Fruit fly (Drosophila melanogaster) whole organism, wandering third instar larva: ENCODE results near the gene Osi5.
A peak's percentile ranks its signal among the peaks of the same experiment; 100 is the strongest.

ENCODE experiments used
- CG32264 ChIP-seq: fragments of 200-800 bp; sonication (Bioruptor generic); optimal IDR thresholded peaks from 2 replicates; lab custom pipeline; 2016; ENCODE audit warnings: missing biosample characterization, missing genetic modification characterization
- CG9705 ChIP-seq: fragments of 200-800 bp; sonication (Bioruptor generic); optimal IDR thresholded peaks from 2 replicates; lab custom pipeline; 2018; ENCODE audit warnings: missing biosample characterization, mild to moderate bottlenecking, missing genetic modification characterization
- CrebA ChIP-seq: fragments of 200-800 bp; sonication (Bioruptor generic); optimal IDR thresholded peaks from 2 replicates; lab custom pipeline; 2016; ENCODE audit warnings: missing biosample characterization, mild to moderate bottlenecking, missing genetic modification characterization, borderline replicate concordance
- Dif ChIP-seq: fragments of 200-275, 200-300 bp; sonication (Bioruptor generic); optimal IDR thresholded peaks from 2 replicates; lab custom pipeline; 2018; ENCODE audit warnings: missing biosample characterization, missing genetic modification characterization; ENCODE audit not compliant: partially characterized antibody
- GATAd ChIP-seq: sonication (Bioruptor generic); optimal IDR thresholded peaks from 2 replicates; lab custom pipeline; 2016; ENCODE audit warnings: missing biosample characterization, missing genetic modification characterization
- HLH106 ChIP-seq: fragments of 200-800 bp; optimal IDR thresholded peaks from 3 replicates; lab custom pipeline; 2019; ENCODE audit warnings: missing biosample characterization, mild to moderate bottlenecking, missing genetic modification characterization, moderate library complexity
- Hnf4 ChIP-seq: fragments of 200-800 bp; sonication (Bioruptor generic); optimal IDR thresholded peaks from 2 replicates; lab custom pipeline; 2016; ENCODE audit warnings: missing biosample characterization, mild to moderate bottlenecking, missing genetic modification characterization
- Hr78 ChIP-seq: fragments of >200 bp; optimal IDR thresholded peaks from 2 replicates; lab custom pipeline; 2017; ENCODE audit warnings: missing biosample characterization, missing genetic modification characterization
- Hr83 ChIP-seq: fragments of 200-300 bp; sonication (Bioruptor generic); optimal IDR thresholded peaks from 2 replicates; lab custom pipeline; 2016; ENCODE audit warnings: missing biosample characterization, mild to moderate bottlenecking, missing genetic modification characterization, moderate library complexity; ENCODE audit not compliant: poor library complexity, severe bottlenecking
- Jra ChIP-seq: sonication (Bioruptor generic); optimal IDR thresholded peaks from 2 replicates; lab custom pipeline; 2016; ENCODE audit warnings: missing biosample characterization, missing genetic modification characterization
- Mio ChIP-seq: sonication (Bioruptor generic); optimal IDR thresholded peaks from 2 replicates; lab custom pipeline; 2016; ENCODE audit warnings: missing biosample characterization, missing genetic modification characterization
- Myc ChIP-seq: fragments of >200 bp; optimal IDR thresholded peaks from 2 replicates; lab custom pipeline; 2017
- N ChIP-seq: fragments of >200 bp; optimal IDR thresholded peaks from 2 replicates; lab custom pipeline; 2018; ENCODE audit warnings: missing biosample characterization, missing external identifiers, missing genetic modification characterization
- OdsH ChIP-seq: fragments of 200-800 bp; sonication (Bioruptor generic); optimal IDR thresholded peaks from 2 replicates; lab custom pipeline; 2016; ENCODE audit warnings: missing biosample characterization, mild to moderate bottlenecking, missing genetic modification characterization
- Rel ChIP-seq, 2 experiments: fragments of 200-800 bp; sonication (Bioruptor generic) in 1 of 2; optimal IDR thresholded peaks; 2 replicates in 1 of 2; 3 replicates in 1 of 2; lab custom pipeline; 2016 to 2019; ENCODE audit warnings: mild to moderate bottlenecking in 2 of 2, missing biosample characterization in 2 of 2, missing genetic modification characterization in 2 of 2, moderate library complexity in 1 of 2
- Vsx2 ChIP-seq: fragments of 200-300, 225-300 bp; sonication (Bioruptor generic); optimal IDR thresholded peaks from 2 replicates; lab custom pipeline; 2018; ENCODE audit warnings: missing biosample characterization, missing genetic modification characterization; ENCODE audit not compliant: partially characterized antibody
- br ChIP-seq: fragments of 200-800 bp; sonication (Bioruptor generic); optimal IDR thresholded peaks from 2 replicates; lab custom pipeline; 2016; ENCODE audit warnings: missing biosample characterization, missing genetic modification characterization
- brk ChIP-seq: fragments of 200-800 bp; sonication (Bioruptor generic); optimal IDR thresholded peaks from 2 replicates; lab custom pipeline; 2016; ENCODE audit warnings: missing biosample characterization, mild to moderate bottlenecking, missing genetic modification characterization
- dl ChIP-seq, 2 experiments: fragments of 175-275, 200-275 bp in 1 of 2; fragments of 200-275 bp in 1 of 2; sonication (Bioruptor generic); optimal IDR thresholded peaks; lab custom pipeline; 2018; ENCODE audit warnings: mild to moderate bottlenecking in 2 of 2, missing biosample characterization in 2 of 2, missing genetic modification characterization in 2 of 2, moderate library complexity in 2 of 2; ENCODE audit not compliant: partially characterized antibody in 2 of 2, insufficient read depth in 1 of 2
- dmrt93B ChIP-seq: fragments of 200-800 bp; sonication (Bioruptor generic); optimal IDR thresholded peaks from 2 replicates; lab custom pipeline; 2018; ENCODE audit warnings: missing biosample characterization, mild to moderate bottlenecking, missing genetic modification characterization
- dsf ChIP-seq: sonication (Bioruptor generic); optimal IDR thresholded peaks from 2 replicates; lab custom pipeline; 2016; ENCODE audit warnings: missing biosample characterization, missing genetic modification characterization, borderline replicate concordance
- foxo ChIP-seq, 2 experiments: fragments of 200-800 bp; sonication (Bioruptor generic); optimal IDR thresholded peaks; 2 replicates in 1 of 2; 3 replicates in 1 of 2; lab custom pipeline; 2016 to 2017; ENCODE audit warnings: missing biosample characterization in 2 of 2, missing genetic modification characterization in 2 of 2
- fru ChIP-seq: fragments of 200-800 bp; sonication (Bioruptor generic); optimal IDR thresholded peaks from 3 replicates; lab custom pipeline; 2016; ENCODE audit warnings: missing biosample characterization, mild to moderate bottlenecking, missing genetic modification characterization
- h ChIP-seq: fragments of 200-800 bp; sonication (Bioruptor generic); optimal IDR thresholded peaks from 3 replicates; lab custom pipeline; 2016; ENCODE audit warnings: missing biosample characterization, mild to moderate bottlenecking, missing genetic modification characterization
- jim ChIP-seq: fragments of 175-275, 200-325 bp; sonication (Bioruptor generic); optimal IDR thresholded peaks from 2 replicates; lab custom pipeline; 2016; ENCODE audit warnings: missing biosample characterization, mild to moderate bottlenecking, missing genetic modification characterization
- pan ChIP-seq: fragments of >200 bp; optimal IDR thresholded peaks from 2 replicates; lab custom pipeline; 2017
- psq ChIP-seq: fragments of 200-800 bp; sonication (Bioruptor generic); optimal IDR thresholded peaks from 3 replicates; lab custom pipeline; 2017; ENCODE audit warnings: missing biosample characterization, mild to moderate bottlenecking, missing genetic modification characterization, moderate library complexity
- rgr ChIP-seq: fragments of 200-800 bp; sonication (Bioruptor generic); optimal IDR thresholded peaks from 3 replicates; lab custom pipeline; 2016; ENCODE audit warnings: missing biosample characterization, mild to moderate bottlenecking, missing genetic modification characterization
- sv ChIP-seq: fragments of 200-800 bp; sonication (Bioruptor generic); optimal IDR thresholded peaks from 3 replicates; lab custom pipeline; 2016; ENCODE audit warnings: missing biosample characterization, missing genetic modification characterization
- tai ChIP-seq: sonication (Bioruptor generic); optimal IDR thresholded peaks from 2 replicates; lab custom pipeline; 2016; ENCODE audit warnings: missing biosample characterization, missing genetic modification characterization
- usp ChIP-seq: fragments of >200 bp; optimal IDR thresholded peaks from 2 replicates; lab custom pipeline; 2017; ENCODE audit warnings: missing biosample characterization, missing genetic modification characterization
- woc ChIP-seq: sonication (Bioruptor generic); optimal IDR thresholded peaks from 2 replicates; lab custom pipeline; 2016; ENCODE audit warnings: missing biosample characterization, mild to moderate bottlenecking, missing genetic modification characterization

The Osi5 gene

DNA sequence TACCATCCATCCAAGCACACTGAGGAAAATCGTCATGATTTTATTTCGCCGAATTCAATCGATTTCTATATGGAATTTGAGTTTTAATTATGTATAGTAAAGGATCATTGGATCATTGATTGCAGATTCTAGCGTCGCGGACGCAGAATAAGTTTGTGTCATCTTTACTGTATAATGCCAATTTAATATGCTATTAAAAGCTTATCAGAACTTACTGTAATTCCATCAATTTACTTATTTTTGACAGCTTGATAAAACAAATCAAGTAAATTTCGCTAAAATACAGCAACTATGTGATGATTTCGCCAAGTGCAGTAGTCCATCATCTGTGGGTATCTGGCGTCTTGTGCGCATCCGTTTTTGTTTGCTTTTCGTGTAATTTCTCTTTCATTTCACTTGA, 5.8 kb downstream of the Osi5 start:
- no peak for TF ChIP-seq OdsH (GFP tag; lab: Kevin White, UChicago)
- TF ChIP-seq usp (GFP tag; lab: Kevin White, UChicago): no peak
- no peak for TF ChIP-seq woc
- no peak for TF ChIP-seq CG9705 (GFP tag; lab: Kevin White, UChicago)
- TF ChIP-seq h (GFP tag; lab: Kevin White, UChicago): no peak
- TF ChIP-seq Vsx2 (GFP tag; lab: Kevin White, UChicago): no peak
- TF ChIP-seq dl (GFP tag; optimal IDR thresholded peaks at IDR 0.05; lab: Kevin White, UChicago; ENCODE audit: insufficient read depth in 1 of 2, partially characterized antibody in 2 of 2): no peak
- no peak for TF ChIP-seq Rel (GFP tag; optimal IDR thresholded peaks at IDR 0.05; lab: Kevin White, UChicago)
- TF ChIP-seq Rel (tag; optimal IDR thresholded peaks at IDR 0.05; lab: Kevin White, UChicago): no peak
- no peak for TF ChIP-seq dsf (GFP tag; lab: Kevin White, UChicago)
- TF ChIP-seq dmrt93B (GFP tag; lab: Kevin White, UChicago): no peak
- TF ChIP-seq brk: no peak
- no peak for TF ChIP-seq HLH106 (tag; lab: Kevin White, UChicago)
- TF ChIP-seq Myc (lab: Kevin White, UChicago): no peak
- TF ChIP-seq pan (lab: Kevin White, UChicago): no peak

DNA sequence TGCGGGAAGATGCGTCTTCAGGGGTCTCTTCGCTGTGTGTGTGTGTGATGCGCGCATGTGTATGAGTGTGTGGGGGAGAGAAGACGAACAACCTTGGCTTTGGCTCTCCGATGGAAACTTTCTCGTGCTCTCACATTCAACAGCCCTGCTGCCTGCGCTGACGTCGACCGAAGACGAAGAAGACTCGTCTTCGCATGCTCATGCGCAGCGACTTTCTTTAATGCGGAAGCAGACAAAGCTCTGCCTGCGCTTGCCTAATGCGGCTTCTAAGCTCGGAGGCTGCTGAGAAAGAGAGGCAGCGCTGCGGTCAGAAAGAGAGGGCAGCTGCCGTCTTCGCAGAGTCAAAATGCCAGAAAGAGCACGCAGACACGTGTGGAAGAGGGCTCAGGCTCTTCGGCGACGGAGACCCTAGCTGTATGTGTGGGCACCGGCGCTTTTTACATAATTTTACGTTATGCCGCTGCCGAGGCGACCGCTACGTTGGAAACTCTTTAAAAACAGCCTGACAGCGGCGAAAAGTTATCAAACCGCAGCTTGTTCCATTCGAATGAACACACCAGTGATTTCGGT, 7.0 kb downstream of the Osi5 start, which contains the start of gene Osi6:
Osi6 (plus strand) TSS at position 520 of the 570 bp plus-strand sequence.
- TF ChIP-seq rgr (GFP tag; lab: Kevin White, UChicago): no peak

DNA sequence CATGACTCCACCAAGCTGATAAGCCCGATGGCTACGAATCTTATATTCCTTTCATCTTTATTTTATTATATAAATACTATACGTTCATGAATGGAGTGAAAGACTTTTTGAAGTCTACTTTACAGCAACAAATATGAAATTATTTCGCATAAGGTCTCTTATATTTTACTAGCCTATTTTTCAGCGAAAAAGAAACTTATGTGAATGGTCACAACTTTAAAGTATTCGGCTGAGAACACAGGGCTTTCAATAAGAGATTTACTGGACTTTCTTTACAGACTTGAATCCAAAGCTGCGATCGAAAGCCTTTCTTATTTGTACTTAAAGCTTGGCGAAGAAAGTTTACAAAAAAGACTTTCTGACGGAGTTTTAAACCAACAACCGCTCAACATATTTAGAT, 11.7 kb downstream of the Osi5 start:
- TF ChIP-seq Myc (lab: Kevin White, UChicago): peak; percentile 53
- no peak for TF ChIP-seq pan (lab: Kevin White, UChicago)

dm6 chr3R:6240263-6240662, 13.0 kb downstream of the Osi5 start:
- TF ChIP-seq tai (GFP tag; lab: Kevin White, UChicago) (no peak), foxo (GFP tag; optimal IDR thresholded peaks at IDR 0.05; lab: Kevin White, UChicago) (no peak), Hr78 (GFP tag; lab: Kevin White, UChicago) (no peak), N (GFP tag; lab: Kevin White, UChicago) (no peak), fru (no peak), OdsH (GFP tag; lab: Kevin White, UChicago) (no peak)

DNA sequence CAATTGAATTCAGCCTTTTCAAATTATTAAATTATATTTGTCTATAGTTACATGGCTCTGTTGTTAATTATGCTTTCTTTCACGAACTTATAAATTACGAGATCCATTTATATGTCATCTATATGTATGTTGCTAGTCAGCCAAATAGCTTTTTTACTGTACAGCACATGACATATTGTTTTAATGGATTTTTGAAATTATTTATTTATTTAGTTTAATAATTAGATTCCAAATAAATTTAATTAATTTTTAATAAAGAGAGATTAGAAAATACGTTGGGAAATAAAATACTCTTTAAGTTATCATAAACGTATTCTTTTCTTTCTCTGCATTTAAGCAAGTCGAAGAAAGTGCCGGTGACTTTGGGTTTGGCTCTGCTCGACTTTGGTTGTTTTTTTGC, 14.0 kb downstream of the Osi5 start:
- no peak for TF ChIP-seq jim (GFP tag; lab: Kevin White, UChicago)
- TF ChIP-seq tai (GFP tag; lab: Kevin White, UChicago): no peak
- TF ChIP-seq Rel (GFP tag; optimal IDR thresholded peaks at IDR 0.05; lab: Kevin White, UChicago): no peak
- TF ChIP-seq Rel (tag; optimal IDR thresholded peaks at IDR 0.05; lab: Kevin White, UChicago): no peak
- no peak for TF ChIP-seq h (GFP tag; lab: Kevin White, UChicago)
- no peak for TF ChIP-seq woc
- TF ChIP-seq sv (GFP tag; lab: Kevin White, UChicago): no peak
- TF ChIP-seq GATAd: no peak
- TF ChIP-seq brk: no peak
- TF ChIP-seq CG32264 (GFP tag; lab: Kevin White, UChicago): no peak
- TF ChIP-seq, all 38 proteins: peak for 0

DNA sequence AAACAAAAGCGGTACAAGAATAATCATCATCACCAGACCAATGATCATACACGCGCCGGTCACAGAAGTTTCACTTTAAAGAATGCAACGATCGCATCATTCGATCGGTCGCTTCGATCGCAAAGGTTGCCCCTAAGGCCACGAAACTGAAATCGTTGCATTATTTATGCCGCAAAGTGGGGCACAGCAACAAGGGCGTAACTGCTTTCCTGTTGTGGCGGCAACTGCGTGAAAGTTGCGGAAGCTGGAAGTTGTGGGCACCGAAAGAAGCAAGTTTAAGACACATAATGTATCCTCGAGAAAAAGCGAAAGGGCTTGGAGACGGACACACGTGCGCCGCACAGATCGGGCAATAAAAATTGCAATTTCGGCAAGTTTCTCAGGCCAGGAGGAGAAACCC, 16.7 kb downstream of the Osi5 start:
- TF ChIP-seq jim (GFP tag; lab: Kevin White, UChicago) (no peak), N (GFP tag; lab: Kevin White, UChicago) (no peak), Hr83 (GFP tag; lab: Kevin White, UChicago) (no peak), Mio (GFP tag; lab: Kevin White, UChicago) (no peak), pan (lab: Kevin White, UChicago) (no peak)

DNA sequence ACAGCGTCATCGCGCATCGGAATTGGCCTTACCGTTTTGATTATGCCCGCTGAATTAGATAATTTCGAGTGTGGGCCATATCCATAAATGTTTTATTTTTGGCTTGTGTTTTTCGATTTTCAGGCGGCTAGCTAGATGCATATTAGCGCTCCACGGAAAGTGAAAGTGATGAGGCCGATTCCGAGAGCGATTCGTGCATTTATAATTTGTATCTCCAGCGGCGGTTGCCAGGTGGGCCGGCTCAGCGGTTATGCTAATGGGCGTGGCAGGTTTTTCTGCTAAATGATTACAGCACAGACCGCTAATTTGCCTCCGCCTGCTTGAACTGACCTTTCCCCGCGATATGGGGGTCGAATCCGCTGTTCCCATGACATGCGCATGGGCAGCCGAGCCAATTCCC, 17.7 kb downstream of the Osi5 start:
- no peak for TF ChIP-seq woc
- no peak for TF ChIP-seq tai (GFP tag; lab: Kevin White, UChicago)
- TF ChIP-seq dl (GFP tag; optimal IDR thresholded peaks at IDR 0.05; lab: Kevin White, UChicago; ENCODE audit: insufficient read depth in 1 of 2, partially characterized antibody in 2 of 2): no peak
- no peak for TF ChIP-seq h (GFP tag; lab: Kevin White, UChicago)
- no peak for TF ChIP-seq Mio (GFP tag; lab: Kevin White, UChicago)
- no peak for TF ChIP-seq psq (GFP tag; lab: Kevin White, UChicago)
- no peak for TF ChIP-seq brk
- no peak for TF ChIP-seq CG32264 (GFP tag; lab: Kevin White, UChicago)
- TF ChIP-seq CrebA (GFP tag; lab: Kevin White, UChicago): no peak
- TF ChIP-seq usp (GFP tag; lab: Kevin White, UChicago): no peak
- no peak for TF ChIP-seq Myc (lab: Kevin White, UChicago)
- TF ChIP-seq Dif (GFP tag; lab: Kevin White, UChicago): no peak
- no peak for TF ChIP-seq Vsx2 (GFP tag; lab: Kevin White, UChicago)
- TF ChIP-seq Jra: no peak
- TF ChIP-seq Hnf4 (GFP tag; lab: Kevin White, UChicago): no peak
- TF ChIP-seq HLH106 (tag; lab: Kevin White, UChicago): no peak
- TF ChIP-seq br (GFP tag; lab: Kevin White, UChicago): no peak
